Fruit fly (Drosophila melanogaster): ENCODE measurements around the gene CYLD.

The CYLD gene

DNA sequence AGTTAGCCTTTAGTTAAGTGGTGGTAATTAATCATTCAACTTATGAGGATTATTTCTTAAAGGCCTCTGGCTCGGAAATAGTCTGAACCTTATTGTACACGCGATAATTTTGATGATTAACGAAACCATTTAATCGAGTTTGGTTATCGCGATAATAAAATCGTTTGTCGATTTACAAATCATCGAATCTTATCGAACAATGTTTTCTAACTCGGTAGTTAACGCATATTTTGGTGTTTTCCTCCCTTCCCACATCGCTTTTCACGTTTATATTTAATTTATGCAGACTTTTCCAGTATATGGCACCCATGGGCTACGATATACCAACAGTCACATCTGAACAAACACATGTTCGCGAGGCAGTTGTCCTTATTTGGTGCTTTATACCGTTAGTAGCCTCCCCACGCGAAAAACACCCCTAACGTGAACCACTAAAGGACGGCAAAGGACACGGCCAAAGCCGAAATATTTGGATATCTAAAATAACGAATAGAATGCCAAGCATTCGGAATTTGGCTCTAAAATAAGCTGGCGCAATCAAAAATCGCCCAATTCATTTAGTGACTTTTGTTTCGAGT lies 44.5 kb upstream of the CYLD start, which contains the start of gene Frmd5 (continued):
- TF ChIP-seq CG6791 (GFP tag; IDR thresholded peaks at IDR 0.05; ENCODE audit: partially characterized antibody) (peak; percentile 55; the same call in 2 of the 3 replicates), CG1603 (tag; optimal IDR thresholded peaks at IDR 0.05) (peak; percentile 5), pzg (GFP tag; optimal IDR thresholded peaks at IDR 0.05) (peak; percentile 22), ash1 (GFP tag; optimal IDR thresholded peaks at IDR 0.05) (no peak), sna (GFP tag; IDR thresholded peaks at IDR 0.05; ENCODE audit: partially characterized antibody) (peak; percentile 44; the same call in 1 of the 2 replicates), seq (GFP tag; IDR thresholded peaks at IDR 0.05) (peak; percentile 11; the same call in 1 of the 2 replicates), CG11398 (GFP tag; optimal IDR thresholded peaks at IDR 0.05) (no peak), esg (GFP tag; conservative IDR thresholded peaks at IDR 0.05) (no peak), bbx (GFP tag; IDR thresholded peaks at IDR 0.05; ENCODE audit: partially characterized antibody) (peak; percentile 37; the same call in 1 of the 2 replicates)

DNA sequence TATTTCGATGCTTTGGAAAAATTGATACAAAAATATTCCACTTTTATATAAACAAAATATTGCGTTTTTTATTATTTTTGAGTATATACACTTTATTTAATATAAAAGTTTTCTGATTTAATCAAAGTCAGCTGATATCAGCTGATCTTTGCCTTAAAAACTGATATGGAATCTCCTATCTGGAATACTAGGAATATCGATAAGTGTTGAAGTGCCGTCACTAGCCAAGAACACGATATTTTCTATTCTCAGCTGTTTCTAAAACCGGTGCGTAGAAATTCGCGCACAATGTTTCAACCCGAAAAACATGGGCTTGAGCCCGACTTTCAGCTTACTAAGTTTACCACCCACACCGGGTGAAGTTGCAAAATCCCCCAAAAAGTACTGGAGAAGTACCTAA lies 42.8 kb upstream of the CYLD start, which contains the start of gene Sps2:
Sps2 (plus strand) TSS at position 124 of the 400 bp plus-strand sequence.
- TF ChIP-seq CHES-1-like (GFP tag; optimal IDR thresholded peaks at IDR 0.05) (no peak), CG2199 (GFP tag; IDR thresholded peaks at IDR 0.05) (0 out of 3 replicates have a peak, but pooled peaks have one; percentile 27), az2 (GFP tag; optimal IDR thresholded peaks at IDR 0.05) (no peak), CG17328 (GFP tag; IDR thresholded peaks at IDR 0.05) (peak; percentile 27; the same call in 1 of the 2 replicates), gem (tag; optimal IDR thresholded peaks at IDR 0.05) (peak; percentile 33), BEAF-32 (GFP tag; optimal IDR thresholded peaks at IDR 0.05) (peak; percentile 78), CG6791 (GFP tag; IDR thresholded peaks at IDR 0.05; ENCODE audit: partially characterized antibody) (peak; percentile 83), CG2129 (GFP tag; IDR thresholded peaks at IDR 0.05; ENCODE audit: partially characterized antibody) (peak; percentile 70), twi (tag; optimal IDR thresholded peaks at IDR 0.05) (no peak), Nf-YC (tag; optimal IDR thresholded peaks at IDR 0.05) (peak; percentile 25), ATbp (GFP tag; optimal IDR thresholded peaks at IDR 0.05) (no peak), Hr39 (optimal IDR thresholded peaks at IDR 0.05) (no peak), dysf (GFP tag; IDR thresholded peaks at IDR 0.05) (no peak), Spps (tag; optimal IDR thresholded peaks at IDR 0.05) (no peak), Usf (GFP tag; optimal IDR thresholded peaks at IDR 0.05) (no peak), CG12299 (tag; optimal IDR thresholded peaks at IDR 0.05) (no peak), sc (optimal IDR thresholded peaks at IDR 0.05) (no peak), sc (GFP tag; optimal IDR thresholded peaks at IDR 0.05) (no peak), CG13287 (GFP tag; IDR thresholded peaks at IDR 0.05; ENCODE audit: partially characterized antibody) (peak; percentile 85), crp (GFP tag; optimal IDR thresholded peaks at IDR 0.05) (peak; percentile 82 to 96), CG12104 (GFP tag; optimal IDR thresholded peaks at IDR 0.05) (no peak), CG10543 (GFP tag; optimal IDR thresholded peaks at IDR 0.05) (no peak), CG8089 (GFP tag; optimal IDR thresholded peaks at IDR 0.05) (no peak), zfh1 (GFP tag; IDR thresholded peaks at IDR 0.05) (0 out of 3 replicates have a peak, but pooled peaks have one; percentile 13), CG15601 (tag; optimal IDR thresholded peaks at IDR 0.05) (peak; percentile 30), inv (GFP tag; IDR thresholded peaks at IDR 0.05; ENCODE audit: partially characterized antibody) (peak; percentile 63), CG15514 (GFP tag; optimal IDR thresholded peaks at IDR 0.05) (peak; percentile 51), CG10979 (tag; optimal IDR thresholded peaks at IDR 0.05) (peak; percentile 24), CG14860 (GFP tag; IDR thresholded peaks at IDR 0.05; ENCODE audit: partially characterized antibody) (peak; percentile 40; the same call in 1 of the 3 replicates), Max (GFP tag; optimal IDR thresholded peaks at IDR 0.05) (peak; percentile 3), chif (GFP tag; optimal IDR thresholded peaks at IDR 0.05) (no peak), NFAT (GFP tag; IDR thresholded peaks at IDR 0.05) (no peak; the same call in 1 of the 2 replicates), pnt (GFP tag; optimal IDR thresholded peaks at IDR 0.05) (no peak), pita (GFP tag; optimal IDR thresholded peaks at IDR 0.05) (no peak), amos (GFP tag; IDR thresholded peaks at IDR 0.05; ENCODE audit: partially characterized antibody) (peak; percentile 80; the same call in 1 of the 2 replicates), Dref (GFP tag; IDR thresholded peaks at IDR 0.05) (peak; percentile 72), disco-r (GFP tag; optimal IDR thresholded peaks at IDR 0.05) (no peak), zen (tag; optimal IDR thresholded peaks at IDR 0.05) (no peak), CG18011 (GFP tag; optimal IDR thresholded peaks at IDR 0.05) (no peak)
